Worm (Caenorhabditis elegans) whole organism, L4 larva: ENCODE results near the gene R13A1.3.
"Not testable (repeated sequence)": the region's sequence is repeated elsewhere in the genome, so short reads cannot be mapped to it uniquely, and the experiment has no call there.

Source experiments
- F49E8.2 ChIP-seq: sonication (generic microtip); optimal IDR thresholded peaks from 2 replicates; lab custom pipeline; 2016; ENCODE audit warnings: missing compliant biosample characterization, mild to moderate bottlenecking, missing genetic modification characterization, borderline replicate concordance
- R02D3.7 ChIP-seq: fragments of 150-350 bp; sonication (generic microtip); optimal IDR thresholded peaks from 3 replicates; lab custom pipeline; 2014; ENCODE audit warnings: missing biosample characterization, missing genetic modification characterization
- T20F7.1 ChIP-seq: fragments of 200-800 bp; sonication (Bioruptor generic); optimal IDR thresholded peaks from 2 replicates; lab custom pipeline; 2018; ENCODE audit warnings: mild to moderate bottlenecking, missing genetic modification characterization, missing compliant biosample characterization
- T26A8.4 ChIP-seq: fragments of 200-800 bp; sonication (Bioruptor generic); IDR thresholded peaks from 2 replicates; pipeline ENCODE4 v1.3.6; 2022; ENCODE audit warnings: missing genetic modification characterization, missing compliant biosample characterization
- Y5F2A.4 ChIP-seq: fragments of 200-800 bp; sonication (Bioruptor generic); optimal IDR thresholded peaks from 2 replicates; lab custom pipeline; 2018; ENCODE audit warnings: mild to moderate bottlenecking, missing genetic modification characterization, missing compliant biosample characterization
- aha-1 ChIP-seq: fragments of 150-350 bp; peaks from one replicate; lab custom pipeline; 2014; ENCODE audit warnings: missing biosample characterization, missing genetic modification characterization
- ces-1 ChIP-seq: fragments of 150-350 bp; sonication (generic microtip); optimal IDR thresholded peaks from 4 replicates; lab custom pipeline; 2014; ENCODE audit warnings: missing biosample characterization, missing genetic modification reagents, missing genetic modification characterization
- ctbp-1 ChIP-seq: fragments of 200-800 bp; sonication (Bioruptor generic); IDR thresholded peaks from 2 replicates; pipeline ENCODE4 v1.3.6; 2022; ENCODE audit warnings: missing genetic modification reagents, missing genetic modification characterization, missing compliant biosample characterization
- daf-16 ChIP-seq, 3 experiments: sonication (generic microtip); optimal IDR thresholded peaks; 2 replicates each; lab custom pipeline; 2016 to 2017; ENCODE audit warnings: missing genetic modification characterization in 3 of 3, missing genetic modification reagents in 3 of 3, mild to moderate bottlenecking in 2 of 3, missing compliant biosample characterization in 2 of 3, missing biosample characterization in 1 of 3, moderate library complexity in 1 of 3
- daf-8 ChIP-seq: fragments of 200-800 bp; sonication (Bioruptor generic); IDR thresholded peaks from 2 replicates; pipeline ENCODE4 v1.3.6; 2022; ENCODE audit warnings: missing genetic modification characterization, missing compliant biosample characterization
- dmd-6 ChIP-seq: fragments of 200-800 bp; sonication (Bioruptor generic); IDR thresholded peaks from 2 replicates; pipeline ENCODE4 v1.3.6; 2022; ENCODE audit warnings: missing genetic modification reagents, missing genetic modification characterization, missing compliant biosample characterization
- dve-1 ChIP-seq: sonication (generic microtip); optimal IDR thresholded peaks from 2 replicates; lab custom pipeline; 2017; ENCODE audit warnings: antibody characterized with exemption, mild to moderate bottlenecking, missing genetic modification characterization, missing compliant biosample characterization; ENCODE audit not compliant: insufficient read depth
- egl-43 ChIP-seq: fragments of 200-800 bp; sonication (Bioruptor generic); IDR thresholded peaks from 2 replicates; pipeline ENCODE4 v1.3.6; 2022; ENCODE audit warnings: missing genetic modification reagents, missing genetic modification characterization, missing compliant biosample characterization
- fos-1 ChIP-seq: fragments of 150-350 bp; optimal IDR thresholded peaks from 2 replicates; lab custom pipeline; 2014; ENCODE audit warnings: missing biosample characterization, missing genetic modification characterization
- gei-8 ChIP-seq: fragments of 200-800 bp; sonication (Bioruptor generic); optimal IDR thresholded peaks from 2 replicates; lab custom pipeline; 2018; ENCODE audit warnings: mild to moderate bottlenecking, missing genetic modification characterization, missing compliant biosample characterization
- jun-1 ChIP-seq: fragments of 150-350 bp; optimal IDR thresholded peaks from 2 replicates; lab custom pipeline; 2014; ENCODE audit warnings: missing biosample characterization, missing genetic modification reagents, missing genetic modification characterization
- lin-1 ChIP-seq: fragments of 200-800 bp; sonication (Bioruptor generic); IDR thresholded peaks from 2 replicates; pipeline ENCODE4 v1.3.6; 2022; ENCODE audit warnings: missing genetic modification reagents, missing genetic modification characterization, missing compliant biosample characterization
- lin-29 ChIP-seq: fragments of 200-800 bp; sonication (Bioruptor generic); IDR thresholded peaks from 2 replicates; pipeline ENCODE4 v1.3.6; 2022; ENCODE audit warnings: missing genetic modification reagents, missing genetic modification characterization, missing compliant biosample characterization
- lir-3 ChIP-seq: sonication (generic microtip); optimal IDR thresholded peaks from 2 replicates; lab custom pipeline; 2016; ENCODE audit warnings: mild to moderate bottlenecking, missing genetic modification characterization, missing compliant biosample characterization
- mdt-29 ChIP-seq: fragments of 200-800 bp; sonication (Bioruptor generic); IDR thresholded peaks from 2 replicates; pipeline ENCODE4 v1.3.6; 2022; ENCODE audit warnings: missing genetic modification reagents, missing genetic modification characterization, missing compliant biosample characterization
- mep-1 ChIP-seq: fragments of 150-350 bp; sonication (generic microtip); optimal IDR thresholded peaks from 3 replicates; lab custom pipeline; 2014; ENCODE audit warnings: missing biosample characterization, missing genetic modification characterization
- mes-2 ChIP-seq: sonication (generic microtip); optimal IDR thresholded peaks from 2 replicates; lab custom pipeline; 2016; ENCODE audit warnings: missing genotype, mild to moderate bottlenecking, missing genetic modification characterization, missing compliant biosample characterization; ENCODE audit not compliant: poor library complexity, severe bottlenecking
- nhr-102 ChIP-seq: sonication (generic microtip); optimal IDR thresholded peaks from 2 replicates; lab custom pipeline; 2016; ENCODE audit warnings: mild to moderate bottlenecking, missing genetic modification characterization, moderate library complexity, missing compliant biosample characterization
- nhr-111 ChIP-seq: fragments of 200-800 bp; sonication (Bioruptor generic); optimal IDR thresholded peaks from 2 replicates; lab custom pipeline; 2018; ENCODE audit warnings: mild to moderate bottlenecking, missing genetic modification characterization, missing compliant biosample characterization
- nhr-25 ChIP-seq: sonication (generic microtip); optimal IDR thresholded peaks from 2 replicates; lab custom pipeline; 2017; ENCODE audit warnings: missing genetic modification characterization, mild to moderate bottlenecking, missing compliant biosample characterization, antibody characterized with exemption, moderate library complexity, borderline replicate concordance; ENCODE audit not compliant: insufficient read depth
- nhr-77 ChIP-seq: fragments of 150-350 bp; optimal IDR thresholded peaks from 2 replicates; lab custom pipeline; 2014; ENCODE audit warnings: missing biosample characterization, missing genetic modification characterization
- php-3 ChIP-seq: fragments of 200-800 bp; sonication (Bioruptor generic); IDR thresholded peaks from 2 replicates; pipeline ENCODE4 v1.3.6; 2022; ENCODE audit warnings: missing genetic modification reagents, missing genetic modification characterization, missing compliant biosample characterization
- pqm-1 ChIP-seq: sonication (generic microtip); optimal IDR thresholded peaks from 2 replicates; lab custom pipeline; 2017; ENCODE audit warnings: missing biosample characterization, missing genetic modification characterization
- saeg-2 ChIP-seq: fragments of 200-800 bp; sonication (Bioruptor generic); IDR thresholded peaks from 2 replicates; pipeline ENCODE4 v1.3.6; 2022; ENCODE audit warnings: missing genetic modification reagents, missing genetic modification characterization, missing compliant biosample characterization
- sdz-12 ChIP-seq: fragments of 200-800 bp; sonication (Bioruptor generic); optimal IDR thresholded peaks from 2 replicates; lab custom pipeline; 2018; ENCODE audit warnings: mild to moderate bottlenecking, missing genetic modification characterization, missing compliant biosample characterization
- set-16 ChIP-seq: fragments of 200-800 bp; sonication (Bioruptor generic); IDR thresholded peaks from 2 replicates; pipeline ENCODE4 v1.3.6; 2022; ENCODE audit warnings: missing genetic modification reagents, missing genetic modification characterization, missing compliant biosample characterization
- snpc-1.2 ChIP-seq: fragments of 200-800 bp; sonication (Bioruptor generic); IDR thresholded peaks from 2 replicates; pipeline ENCODE4 v1.3.6; 2022; ENCODE audit warnings: missing genetic modification reagents, missing genetic modification characterization, missing compliant biosample characterization
- unc-62 ChIP-seq, 3 experiments: fragments of 150-350 bp in 1 of 3; sonication (generic microtip); optimal IDR thresholded peaks in 2 of 3; peaks in 1 of 3; 1 replicate in 1 of 3; 2 replicates in 2 of 3; lab custom pipeline; 2014 to 2017; ENCODE audit warnings: missing biosample characterization in 3 of 3, missing genetic modification characterization in 3 of 3, missing genetic modification reagents in 3 of 3, missing genotype in 1 of 3
- zfp-2 ChIP-seq: sonication (generic microtip); optimal IDR thresholded peaks from 2 replicates; lab custom pipeline; 2016; ENCODE audit warnings: mild to moderate bottlenecking, missing genetic modification characterization, missing compliant biosample characterization
- ztf-11 ChIP-seq: fragments of 150-350 bp; optimal IDR thresholded peaks from 2 replicates; lab custom pipeline; 2014; ENCODE audit warnings: missing biosample characterization, missing genetic modification characterization

The R13A1.3 gene

DNA sequence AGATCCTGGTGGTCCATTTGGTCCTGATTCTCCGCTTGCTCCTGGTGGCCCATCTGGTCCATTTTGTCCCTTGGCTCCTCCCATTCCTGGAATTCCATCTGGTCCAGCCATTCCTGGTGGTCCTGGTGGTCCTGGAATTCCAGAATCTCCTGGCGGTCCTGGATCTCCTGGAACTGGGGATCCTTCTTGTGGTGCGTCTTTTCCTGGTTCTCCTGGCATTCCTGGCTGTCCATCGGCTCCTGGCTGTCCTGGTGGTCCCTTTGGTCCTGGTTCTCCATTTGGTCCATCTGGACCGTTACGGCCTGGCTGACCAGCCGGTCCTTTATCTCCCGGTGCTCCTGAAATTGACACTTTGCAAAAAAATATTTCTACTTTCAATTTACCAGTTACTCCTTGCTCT is 41.8 kb downstream of the R13A1.3 start:
- peak; percentile 41 for TF ChIP-seq aha-1 (tag; lab: Kevin White, UChicago)
- TF ChIP-seq ctbp-1, result no peak
- peak; percentile 85 for TF ChIP-seq set-16 (GFP tag; lab: Robert Waterston, UW)
- 0 out of 2 replicates have a peak, but pooled peaks have one; percentile 18 for TF ChIP-seq egl-43 (GFP tag; lab: Robert Waterston, UW)
- TF ChIP-seq nhr-25 (tag; lab: Kevin White, UChicago), result no peak

DNA sequence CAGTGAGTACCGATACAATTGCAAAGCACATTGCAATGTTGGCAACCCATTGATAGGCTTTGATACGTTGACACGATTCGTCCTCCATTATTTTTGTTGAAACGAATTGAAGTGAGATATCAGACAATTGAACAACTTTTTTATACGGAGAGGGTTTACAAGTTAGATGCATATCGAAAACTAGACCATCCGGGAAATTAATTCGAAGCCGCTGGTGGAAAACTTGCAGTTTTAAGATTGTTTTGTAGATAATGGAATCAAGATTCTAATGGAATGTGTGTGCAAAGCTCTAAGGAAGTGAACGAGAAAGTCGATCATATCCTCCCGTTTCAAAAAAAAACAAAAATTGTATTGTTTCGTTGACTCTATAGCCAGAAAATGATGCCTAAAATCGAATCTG is 42.8 kb downstream of the R13A1.3 start, which contains the start of gene col-114:
Gene col-114 (minus strand): TSS at position 101 of the 400 bp plus-strand sequence.
- TF ChIP-seq zfp-2 (tag; lab: Kevin White, UChicago), result no peak
- no peak for TF ChIP-seq gei-8 (GFP tag; lab: Kevin White, UChicago)
- no peak for TF ChIP-seq daf-16 (GFP tag; optimal IDR thresholded peaks at IDR 0.05; lab: Kevin White, UChicago)
- TF ChIP-seq daf-16 (tag; optimal IDR thresholded peaks at IDR 0.05; lab: Kevin White, UChicago), result no peak
- TF ChIP-seq ces-1 (GFP tag; lab: Kevin White, UChicago), result no peak
- TF ChIP-seq dmd-6 (GFP tag; lab: Robert Waterston, UW), result no peak
- TF ChIP-seq saeg-2 (GFP tag; lab: Robert Waterston, UW), result no peak
- no peak for TF ChIP-seq sdz-12 (GFP tag; lab: Kevin White, UChicago)

DNA sequence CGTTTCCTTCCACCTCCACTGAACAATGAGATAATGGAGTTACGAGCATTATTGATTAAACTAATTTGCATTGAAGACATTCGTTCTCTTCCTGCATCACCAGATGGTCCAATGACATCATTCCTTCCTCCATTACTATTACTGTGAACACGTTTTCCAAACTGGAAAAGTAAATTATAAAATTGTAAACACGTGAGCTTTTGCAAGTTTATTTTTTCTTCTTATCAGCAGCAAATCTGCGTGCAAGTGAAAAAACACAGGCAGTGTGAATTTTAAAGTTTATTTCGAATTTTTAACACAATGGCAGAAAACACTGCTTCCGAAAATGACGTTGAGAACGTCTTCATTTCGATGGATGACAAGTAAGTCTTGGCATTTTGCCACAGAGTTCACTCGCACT is 43.4 kb downstream of the R13A1.3 start, which contains the start of gene D2024.1:
Gene D2024.1 (plus strand): TSS at position 301 of the 400 bp plus-strand sequence.
- TF ChIP-seq nhr-102; php-3; mep-1 (tag; lab: Kevin White, UChicago): not testable (repeated sequence)

DNA sequence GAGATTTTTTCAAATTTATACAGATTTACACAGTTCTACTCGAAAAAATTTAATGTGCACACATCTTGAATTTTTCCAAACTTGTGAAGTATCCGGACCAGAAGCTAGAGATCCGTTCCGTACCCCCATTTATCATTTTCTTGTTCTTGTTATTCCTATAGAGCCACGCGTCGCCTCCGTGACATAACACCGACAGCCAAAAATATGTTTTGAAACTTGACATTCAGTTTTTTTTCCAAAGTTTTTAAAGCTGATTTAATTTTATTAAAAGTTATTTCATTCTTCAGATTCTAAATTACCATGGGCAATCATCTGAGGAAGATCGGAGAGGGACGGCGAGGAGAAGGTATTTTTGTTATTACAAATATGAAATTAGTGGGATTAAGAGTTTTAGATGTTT is 46.4 kb downstream of the R13A1.3 start, which contains the start of gene D2024.18:
Gene D2024.18 (plus strand): TSS at position 301 of the 400 bp plus-strand sequence.
- TF ChIP-seq aha-1 (tag; lab: Kevin White, UChicago) (no peak), jun-1 (tag; lab: Kevin White, UChicago) (no peak), lin-29 (GFP tag; lab: Robert Waterston, UW) (no peak), fos-1 (tag; lab: Kevin White, UChicago) (no peak), nhr-25 (tag; lab: Kevin White, UChicago) (no peak), nhr-77 (tag; lab: Kevin White, UChicago) (no peak), daf-16 (GFP tag; optimal IDR thresholded peaks at IDR 0.05; lab: Kevin White, UChicago) (no peak), daf-16 (tag; optimal IDR thresholded peaks at IDR 0.05; lab: Kevin White, UChicago) (no peak), unc-62 (GFP tag; optimal IDR thresholded peaks at IDR 0.05 in 1 of 2; lab: Kevin White, UChicago) (no peak), unc-62 (tag; optimal IDR thresholded peaks at IDR 0.05; lab: Kevin White, UChicago) (no peak), R02D3.7 (tag; lab: Kevin White, UChicago) (no peak), nhr-111 (GFP tag; lab: Kevin White, UChicago) (no peak), T26A8.4 (no peak)

DNA sequence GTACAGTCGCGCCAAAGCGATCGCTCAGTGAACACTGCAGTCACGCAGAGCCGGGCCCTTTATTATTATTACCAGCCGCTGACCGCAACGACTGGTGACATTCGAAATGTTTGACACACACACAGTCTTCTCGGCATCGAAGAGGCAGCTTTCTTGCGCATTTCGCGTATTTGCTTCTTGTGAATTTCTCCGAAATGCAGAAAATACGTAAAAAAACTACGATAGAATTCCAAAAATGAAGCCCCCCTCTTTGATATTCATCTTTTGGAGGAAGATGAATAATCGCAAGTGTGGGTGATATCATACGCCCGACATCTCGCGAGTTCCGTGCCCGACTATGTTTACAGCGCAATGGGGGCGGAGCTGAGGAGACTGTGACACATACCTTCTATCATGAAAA is 49.5 kb downstream of the R13A1.3 start:
- TF ChIP-seq F49E8.2 (tag; lab: Kevin White, UChicago), result peak; percentile 15
- TF ChIP-seq mep-1 (tag; lab: Kevin White, UChicago), result no peak
- TF ChIP-seq mdt-29 (GFP tag; lab: Robert Waterston, UW), result no peak
- TF ChIP-seq ztf-11, result no peak
- no peak for TF ChIP-seq lir-3 (tag; lab: Kevin White, UChicago)
- TF ChIP-seq dve-1 (tag; lab: Kevin White, UChicago), result no peak
- peak; percentile 1 for TF ChIP-seq mes-2
- no peak for TF ChIP-seq Y5F2A.4 (GFP tag; lab: Kevin White, UChicago)
- no peak for TF ChIP-seq pqm-1
- TF ChIP-seq snpc-1.2 (GFP tag; lab: Robert Waterston, UW), result no peak; the same call in 1 of the 2 replicates
- TF ChIP-seq T20F7.1 (GFP tag; lab: Kevin White, UChicago), result no peak
- TF ChIP-seq daf-8 (GFP tag; lab: Robert Waterston, UW), result no peak
- no peak for TF ChIP-seq lin-1 (GFP tag; lab: Robert Waterston, UW)
